Worm (Caenorhabditis elegans) whole organism, L1 larva: ENCODE results near the gene srw-20.
A peak's percentile ranks its signal among the peaks of the same experiment; 100 is the strongest.

ENCODE experiments used
- C16A3.4 ChIP-seq: fragments of 150-350 bp; optimal IDR thresholded peaks from 2 replicates; lab custom pipeline; 2014; ENCODE audit warnings: missing biosample characterization, missing genetic modification characterization
- C34B4.2 ChIP-seq: sonication (generic microtip); optimal IDR thresholded peaks from 2 replicates; lab custom pipeline; 2017; ENCODE audit warnings: mild to moderate bottlenecking, missing genetic modification characterization, missing compliant biosample characterization
- Y116A8C.19 ChIP-seq: sonication (generic microtip); optimal IDR thresholded peaks from 2 replicates; lab custom pipeline; 2016; ENCODE audit warnings: missing compliant biosample characterization, missing genetic modification characterization, borderline replicate concordance
- alr-1 ChIP-seq: fragments of 200-800 bp; sonication (Bioruptor generic); optimal IDR thresholded peaks from 2 replicates; lab custom pipeline; 2018; ENCODE audit warnings: borderline replicate concordance, mild to moderate bottlenecking, missing genetic modification characterization, missing compliant biosample characterization
- aly-2 ChIP-seq: fragments of 150-350 bp; optimal IDR thresholded peaks from 2 replicates; lab custom pipeline; 2014; ENCODE audit warnings: missing biosample characterization, missing genetic modification characterization
- ama-1 ChIP-seq: fragments of 150-350 bp; optimal IDR thresholded peaks from 2 replicates; lab custom pipeline; 2014
- blmp-1 ChIP-seq: fragments of 150-350 bp; optimal IDR thresholded peaks from 2 replicates; lab custom pipeline; 2014; ENCODE audit warnings: missing biosample characterization, missing genetic modification characterization
- ces-1 ChIP-seq: fragments of 150-350 bp; optimal IDR thresholded peaks from 2 replicates; lab custom pipeline; 2014; ENCODE audit warnings: missing biosample characterization, missing genetic modification reagents, missing genetic modification characterization
- dpl-1 ChIP-seq, 3 experiments: fragments of 150-350 bp in 2 of 3; sonication (generic microtip) in 1 of 3; optimal IDR thresholded peaks; 2 replicates each; lab custom pipeline; 2014 to 2017; ENCODE audit warnings: missing biosample characterization in 3 of 3, missing genetic modification characterization in 3 of 3, missing genetic modification reagents in 3 of 3
- dsc-1 ChIP-seq: sonication (generic microtip); optimal IDR thresholded peaks from 2 replicates; lab custom pipeline; 2016; ENCODE audit warnings: mild to moderate bottlenecking, missing genetic modification characterization, missing compliant biosample characterization
- efl-1 ChIP-seq, 4 experiments: fragments of 150-350 bp; optimal IDR thresholded peaks in 3 of 4; peaks in 1 of 4; 1 replicate in 1 of 4; 2 replicates in 3 of 4; lab custom pipeline; 2014; ENCODE audit warnings: missing biosample characterization in 2 of 4, missing genetic modification characterization in 2 of 4, missing genetic modification reagents in 2 of 4
- egl-13 ChIP-seq: sonication (generic microtip); optimal IDR thresholded peaks from 2 replicates; lab custom pipeline; 2016; ENCODE audit warnings: missing genotype, missing genetic modification reagents, missing genetic modification characterization, missing compliant biosample characterization
- elt-2 ChIP-seq: sonication (generic microtip); optimal IDR thresholded peaks from 2 replicates; lab custom pipeline; 2016; ENCODE audit warnings: missing genetic modification characterization, mild to moderate bottlenecking, inconsistent platforms, missing compliant biosample characterization, missing genetic modification reagents
- ets-5 ChIP-seq: fragments of 200-800 bp; sonication (Bioruptor generic); IDR thresholded peaks from 2 replicates; pipeline ENCODE4 v1.3.6; 2022; ENCODE audit warnings: missing genetic modification characterization, missing compliant biosample characterization
- fkh-4 ChIP-seq: sonication (generic microtip); optimal IDR thresholded peaks from 2 replicates; lab custom pipeline; 2016; ENCODE audit warnings: missing compliant biosample characterization, missing genetic modification characterization, borderline replicate concordance
- fkh-8 ChIP-seq: sonication (generic microtip); optimal IDR thresholded peaks from 2 replicates; lab custom pipeline; 2016; ENCODE audit warnings: mild to moderate bottlenecking, missing genetic modification characterization, missing compliant biosample characterization
- grh-1 ChIP-seq: fragments of 200-800 bp; sonication (Bioruptor generic); IDR thresholded peaks from 2 replicates; pipeline ENCODE4 v1.3.6; 2022; ENCODE audit warnings: missing genetic modification reagents, missing genetic modification characterization, missing compliant biosample characterization
- hlh-17 ChIP-seq: fragments of 200-800 bp; sonication (Bioruptor generic); optimal IDR thresholded peaks from 2 replicates; lab custom pipeline; 2018; ENCODE audit warnings: missing genetic modification characterization, mild to moderate bottlenecking, missing compliant biosample characterization, moderate library complexity, borderline replicate concordance
- hlh-4 ChIP-seq: sonication (generic microtip); optimal IDR thresholded peaks from 2 replicates; lab custom pipeline; 2016; ENCODE audit warnings: mild to moderate bottlenecking, missing genetic modification characterization, missing compliant biosample characterization
- hpl-2 ChIP-seq: fragments of 150-350 bp; optimal IDR thresholded peaks from 2 replicates; lab custom pipeline; 2014; ENCODE audit warnings: missing biosample characterization, missing genetic modification reagents, missing genetic modification characterization
- isw-1 ChIP-seq: fragments of 200-800 bp; sonication (Bioruptor generic); IDR thresholded peaks from 2 replicates; pipeline ENCODE4 v1.3.6; 2022; ENCODE audit warnings: missing genetic modification characterization, missing compliant biosample characterization
- lin-13 ChIP-seq: fragments of 150-350 bp; optimal IDR thresholded peaks from 2 replicates; lab custom pipeline; 2014; ENCODE audit warnings: missing biosample characterization, missing genetic modification reagents, missing genetic modification characterization
- lin-14 ChIP-seq: fragments of 200-800 bp; sonication (Bioruptor generic); optimal IDR thresholded peaks from 2 replicates; lab custom pipeline; 2018; ENCODE audit warnings: mild to moderate bottlenecking, missing genetic modification characterization, moderate library complexity, missing compliant biosample characterization
- lin-35 ChIP-seq, 2 experiments: fragments of 150-350 bp; optimal IDR thresholded peaks; 2 replicates each; lab custom pipeline; 2014; ENCODE audit warnings: missing biosample characterization in 2 of 2, missing genetic modification characterization in 2 of 2, missing genetic modification reagents in 2 of 2
- lin-39 ChIP-seq: fragments of 150-350 bp; optimal IDR thresholded peaks from 2 replicates; lab custom pipeline; 2014; ENCODE audit warnings: missing biosample characterization, missing genetic modification reagents, missing genetic modification characterization
- mef-2 ChIP-seq: fragments of 150-350 bp; optimal IDR thresholded peaks from 2 replicates; lab custom pipeline; 2014; ENCODE audit warnings: missing biosample characterization, missing genetic modification characterization
- mep-1 ChIP-seq: fragments of 150-350 bp; optimal IDR thresholded peaks from 2 replicates; lab custom pipeline; 2014; ENCODE audit warnings: missing biosample characterization, missing genetic modification characterization
- nhr-19 ChIP-seq: fragments of 200-800 bp; sonication (Bioruptor generic); conservative IDR thresholded peaks from 2 replicates; pipeline ENCODE4 v1.3.6; 2022; ENCODE audit warnings: missing genetic modification characterization, missing compliant biosample characterization
- nhr-20 ChIP-seq: sonication (generic microtip); optimal IDR thresholded peaks from 2 replicates; lab custom pipeline; 2016; ENCODE audit warnings: mild to moderate bottlenecking, missing genetic modification characterization, missing compliant biosample characterization
- nhr-237 ChIP-seq: fragments of 150-350 bp; optimal IDR thresholded peaks from 2 replicates; lab custom pipeline; 2014; ENCODE audit warnings: missing biosample characterization, missing genetic modification characterization
- nhr-84 ChIP-seq: sonication (generic microtip); optimal IDR thresholded peaks from 2 replicates; lab custom pipeline; 2017; ENCODE audit warnings: missing biosample characterization, missing genetic modification characterization
- skn-1 ChIP-seq: fragments of 150-350 bp; optimal IDR thresholded peaks from 2 replicates; lab custom pipeline; 2014; ENCODE audit warnings: missing biosample characterization, missing genetic modification characterization
- sptf-1 ChIP-seq: fragments of 150-350 bp; optimal IDR thresholded peaks from 2 replicates; lab custom pipeline; 2014; ENCODE audit warnings: missing biosample characterization, missing genetic modification characterization
- swsn-7 ChIP-seq: sonication (generic microtip); optimal IDR thresholded peaks from 2 replicates; lab custom pipeline; 2016; ENCODE audit warnings: missing genetic modification characterization, missing compliant biosample characterization
- vab-15 ChIP-seq: sonication (generic microtip); optimal IDR thresholded peaks from 2 replicates; lab custom pipeline; 2017; ENCODE audit warnings: missing genotype, mild to moderate bottlenecking, missing genetic modification characterization, missing compliant biosample characterization
- zag-1 ChIP-seq: fragments of 150-350 bp; optimal IDR thresholded peaks from 2 replicates; lab custom pipeline; 2014; ENCODE audit warnings: missing biosample characterization, missing genetic modification characterization
- ztf-4 ChIP-seq: fragments of 150-350 bp; optimal IDR thresholded peaks from 2 replicates; lab custom pipeline; 2014; ENCODE audit warnings: missing biosample characterization, missing genetic modification characterization

The srw-20 gene

ce11 chrV:17098669-17099068, 19.0 kb upstream of the srw-20 start, which contains the start of the genes ZK218.3 and ZK218.4:
Gene ZK218.3, minus strand, starts transcription at chrV:17098769.
Gene ZK218.4, plus strand, starts transcription at chrV:17098854.
- TF ChIP-seq egl-13 (tag; lab: Kevin White, UChicago) (no peak), Y116A8C.19 (tag; lab: Kevin White, UChicago) (no peak), ets-5 (GFP tag; lab: Robert Waterston, UW) (no peak), nhr-84 (tag; lab: Kevin White, UChicago) (no peak), efl-1 (optimal IDR thresholded peaks at IDR 0.05; lab: Kevin White, UChicago) (no peak), efl-1 (GFP tag; optimal IDR thresholded peaks at IDR 0.05 in 1 of 2; lab: Kevin White, UChicago) (peak in 1 of 2 experiments; percentile 34), skn-1 (tag; lab: Kevin White, UChicago) (no peak)

ce11 chrV:17094568-17094967, 14.9 kb upstream of the srw-20 start:
- TF ChIP-seq fkh-4 (tag; lab: Kevin White, UChicago) (no peak), lin-14 (GFP tag; lab: Kevin White, UChicago) (no peak)

- no peak for TF ChIP-seq efl-1 (optimal IDR thresholded peaks at IDR 0.05; lab: Kevin White, UChicago)
- peak in 1 of 2 experiments; percentile 35 for TF ChIP-seq efl-1 (GFP tag; optimal IDR thresholded peaks at IDR 0.05 in 1 of 2; lab: Kevin White, UChicago)
- no peak for TF ChIP-seq lin-39 (tag; lab: Kevin White, UChicago)
- TF ChIP-seq, all 84 proteins: peak for 1
These were observed 12.6 kb upstream of the srw-20 start, which contains the start of gene ZK218.1 for ce11 chrV:17092262-17092661. Gene ZK218.1, plus strand, starts transcription at chrV:17092562.

DNA sequence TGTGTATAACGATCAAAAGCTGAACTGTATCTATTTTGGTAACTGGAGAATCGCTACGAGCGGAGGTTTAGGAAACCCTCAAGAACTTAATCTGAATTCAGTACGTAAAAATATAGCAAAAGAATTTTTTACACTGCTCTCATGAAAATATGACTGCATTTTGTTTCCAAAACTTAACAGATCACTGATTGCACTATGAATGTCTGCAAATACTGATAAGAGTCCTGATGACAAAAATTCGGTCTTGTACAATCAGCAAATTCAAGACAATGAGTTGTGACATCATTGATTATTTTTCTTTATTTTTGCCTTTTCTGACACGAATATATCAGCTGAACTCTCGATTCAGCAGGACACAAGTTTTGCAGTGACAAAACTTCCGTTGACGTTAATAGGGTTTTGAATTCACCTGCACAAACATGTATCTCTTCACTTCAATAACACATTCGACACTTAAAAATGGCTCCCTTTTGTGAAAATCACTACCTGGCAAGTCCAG, 10.3 kb upstream of the srw-20 start, which contains the start of gene srh-237:
Gene srh-237, plus strand, starts transcription at position 449 of the 499 bp plus-strand sequence.
- TF ChIP-seq elt-2 (tag; lab: Kevin White, UChicago) = peak; percentile 74
- no peak for TF ChIP-seq mef-2
- TF ChIP-seq, all 84 proteins: peak for 1

- TF ChIP-seq nhr-20 (no peak), C16A3.4 (tag; lab: Kevin White, UChicago) (no peak), vab-15 (tag; lab: Kevin White, UChicago) (no peak), C34B4.2 (no peak), hlh-17 (GFP tag; lab: Kevin White, UChicago) (no peak), lin-13 (GFP tag; lab: Kevin White, UChicago) (no peak), ama-1 (no peak), alr-1 (tag; lab: Kevin White, UChicago) (no peak)
These were observed 9.6 kb upstream of the srw-20 start, which contains the start of gene T05E12.6 for ce11 chrV:17089342-17089741. Gene T05E12.6, minus strand, starts transcription at chrV:17089442.

ce11 chrV:17082718-17083117, 3.0 kb upstream of the srw-20 start, which contains the start of gene T05E12.9:
Gene T05E12.9, minus strand, starts transcription at chrV:17082818.
- no peak for TF ChIP-seq ces-1 (GFP tag; lab: Kevin White, UChicago)
- TF ChIP-seq hlh-4 (tag; lab: Kevin White, UChicago) = no peak
- TF ChIP-seq hpl-2 (GFP tag; lab: Kevin White, UChicago) = no peak
- TF ChIP-seq ama-1 = no peak
- TF ChIP-seq nhr-19 (GFP tag; lab: Robert Waterston, UW) = no peak
- TF ChIP-seq, all 84 proteins: peak for 0

- TF ChIP-seq lin-39 (tag; lab: Kevin White, UChicago) (no peak), aly-2 (tag; lab: Kevin White, UChicago) (no peak), lin-13 (GFP tag; lab: Kevin White, UChicago) (no peak), fkh-4 (tag; lab: Kevin White, UChicago) (no peak), alr-1 (tag; lab: Kevin White, UChicago) (no peak), sptf-1 (tag; lab: Kevin White, UChicago) (no peak), Y116A8C.19 (tag; lab: Kevin White, UChicago) (no peak), mep-1 (tag; lab: Kevin White, UChicago) (no peak), isw-1 (GFP tag; lab: Robert Waterston, UW) (no peak), dpl-1 (GFP tag; optimal IDR thresholded peaks at IDR 0.05; lab: Kevin White, UChicago) (no peak), nhr-237 (tag; lab: Kevin White, UChicago) (no peak), ztf-4 (tag; lab: Kevin White, UChicago) (no peak), swsn-7 (no peak), fkh-8 (tag; lab: Kevin White, UChicago) (no peak), dsc-1 (tag; lab: Kevin White, UChicago) (no peak), zag-1 (tag; lab: Kevin White, UChicago) (no peak), lin-35 (GFP tag; optimal IDR thresholded peaks at IDR 0.05; lab: Kevin White, UChicago) (no peak), grh-1 (no peak), blmp-1 (tag; lab: Kevin White, UChicago) (no peak)
These were observed 1.8 kb downstream of the srw-20 start, which contains the start of gene T05E12.3 for ce11 chrV:17077889-17078288. Gene T05E12.3, minus strand, starts transcription at chrV:17077989.
